Fruit fly (Drosophila melanogaster) whole organism, pupa: Measurements from ENCODE around the gene CG8673.

Source experiments
- CG12605 ChIP-seq: fragments of 200-800 bp; sonication (Bioruptor generic); IDR thresholded peaks from 2 replicates; pipeline ENCODE4 v1.3.6; 2022; ENCODE audit warnings: missing biosample characterization, missing genetic modification characterization
- fd96Ca ChIP-seq: fragments of 200-800 bp; sonication (Bioruptor generic); IDR thresholded peaks from 3 replicates; pipeline ENCODE4 v1.3.6; 2022; ENCODE audit warnings: missing biosample characterization, missing genetic modification characterization
- gl ChIP-seq: fragments of 200-800 bp; sonication (Bioruptor generic); optimal IDR thresholded peaks from 2 replicates; lab custom pipeline; 2018; ENCODE audit warnings: missing biosample characterization, mild to moderate bottlenecking, missing genetic modification characterization

- no peak for TF ChIP-seq gl
- TF ChIP-seq fd96Ca, result no peak
- TF ChIP-seq CG12605, result no peak
These were observed 32.7 kb upstream of the CG8673 start for dm6 chr2L:8091429-8091828.
